Worm (Caenorhabditis elegans) whole organism, early embryonic: ENCODE results near the gene arid-1.

Experiments used
- F13C5.2 ChIP-seq: sonication (generic microtip); optimal IDR thresholded peaks from 2 replicates; lab custom pipeline; 2017; ENCODE audit warnings: mild to moderate bottlenecking, missing genetic modification characterization, inconsistent platforms, missing compliant biosample characterization
- ama-1 ChIP-seq: fragments of 150-350 bp; optimal IDR thresholded peaks from 2 replicates; lab custom pipeline; 2014
- ceh-36 ChIP-seq: sonication (generic microtip); optimal IDR thresholded peaks from 2 replicates; lab custom pipeline; 2016; ENCODE audit warnings: missing genetic modification characterization, inconsistent platforms, missing compliant biosample characterization
- flt-1 ChIP-seq: fragments of 200-800 bp; sonication (Bioruptor generic); IDR thresholded peaks from 2 replicates; pipeline ENCODE4 v1.3.6; 2022; ENCODE audit warnings: missing genetic modification characterization, missing compliant biosample characterization
- hmg-4 ChIP-seq: fragments of 200-800 bp; sonication (Bioruptor generic); optimal IDR thresholded peaks from 2 replicates; lab custom pipeline; 2018; ENCODE audit warnings: mild to moderate bottlenecking, missing genetic modification characterization, missing compliant biosample characterization
- pes-1 ChIP-seq: fragments of 200-800 bp; sonication (Bioruptor generic); IDR thresholded peaks from 2 replicates; pipeline ENCODE4 v1.3.6; 2022; ENCODE audit warnings: missing genetic modification reagents, missing genetic modification characterization, missing compliant biosample characterization

DNA sequence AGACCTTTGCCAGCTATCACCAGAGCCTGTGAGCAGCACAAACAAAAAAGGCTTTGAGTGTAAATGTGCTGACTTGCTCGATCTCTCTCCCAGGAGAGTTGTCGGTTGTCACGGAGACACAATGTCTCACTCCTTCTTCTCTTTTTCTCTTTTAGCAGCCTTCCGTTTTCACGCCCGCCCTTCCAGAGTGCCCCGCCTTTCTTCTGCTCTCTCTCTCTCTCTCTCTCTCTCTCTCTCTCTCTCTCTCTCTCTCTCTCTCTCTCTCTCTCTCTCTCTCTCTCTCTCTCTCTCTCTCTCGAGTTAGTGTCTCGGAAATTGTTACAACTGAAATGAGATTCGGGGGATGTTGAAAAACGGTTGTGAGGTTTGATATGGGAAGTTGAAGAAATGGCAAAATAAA, 12.5 kb upstream of the arid-1 start:
- TF ChIP-seq hmg-4 (GFP tag; lab: Kevin White, UChicago) (no peak), pes-1 (GFP tag; lab: Robert Waterston, UW) (no peak), ama-1 (lab: Kevin White, UChicago) (no peak), ceh-36 (no peak), flt-1 (GFP tag; lab: Robert Waterston, UW) (no peak), F13C5.2 (tag; lab: Kevin White, UChicago) (no peak)
